Worm (Caenorhabditis elegans) whole organism, L1 larva: ENCODE results near the gene kin-2.
A peak's percentile ranks its signal among the peaks of the same experiment; 100 is the strongest.

Experiments used
- aly-2 ChIP-seq: fragments of 150-350 bp; optimal IDR thresholded peaks from 2 replicates; lab custom pipeline; 2014; ENCODE audit warnings: missing biosample characterization, missing genetic modification characterization
- ceh-82 ChIP-seq, 3 experiments: fragments of 150-350 bp in 1 of 3; sonication (generic microtip) in 2 of 3; optimal IDR thresholded peaks; 2 replicates each; lab custom pipeline; 2014 to 2017; ENCODE audit warnings: missing biosample characterization in 3 of 3, missing genetic modification characterization in 3 of 3
- grh-1 ChIP-seq: fragments of 200-800 bp; sonication (Bioruptor generic); IDR thresholded peaks from 2 replicates; pipeline ENCODE4 v1.3.6; 2022; ENCODE audit warnings: missing genetic modification reagents, missing genetic modification characterization, missing compliant biosample characterization
- mdl-1 ChIP-seq, 2 experiments: fragments of 150-350 bp; optimal IDR thresholded peaks; 2 replicates each; lab custom pipeline; 2014 to 2017; ENCODE audit warnings: missing biosample characterization in 2 of 2, missing genetic modification characterization in 2 of 2, inconsistent platforms in 1 of 2
- nhr-11 ChIP-seq: fragments of 150-350 bp; optimal IDR thresholded peaks from 2 replicates; lab custom pipeline; 2014; ENCODE audit warnings: missing biosample characterization, missing genetic modification characterization
- nhr-71 ChIP-seq: sonication (generic microtip); optimal IDR thresholded peaks from 2 replicates; lab custom pipeline; 2016; ENCODE audit warnings: mild to moderate bottlenecking, missing genetic modification characterization, moderate library complexity, missing compliant biosample characterization
- nhr-76 ChIP-seq: sonication (generic microtip); optimal IDR thresholded peaks from 2 replicates; lab custom pipeline; 2017; ENCODE audit warnings: missing biosample characterization, missing genetic modification characterization
- pag-3 ChIP-seq: sonication (generic microtip); optimal IDR thresholded peaks from 2 replicates; lab custom pipeline; 2017; ENCODE audit warnings: missing genetic modification characterization, mild to moderate bottlenecking, missing compliant biosample characterization, antibody characterized with exemption, borderline replicate concordance; ENCODE audit not compliant: insufficient read depth
- rnt-1 ChIP-seq: sonication (generic microtip); optimal IDR thresholded peaks from 2 replicates; lab custom pipeline; 2016; ENCODE audit warnings: mild to moderate bottlenecking, missing genetic modification characterization, moderate library complexity, missing compliant biosample characterization
- snpc-4 ChIP-seq: fragments of 150-350 bp; optimal IDR thresholded peaks from 2 replicates; lab custom pipeline; 2014; ENCODE audit warnings: missing biosample characterization, missing genetic modification characterization
- swsn-7 ChIP-seq: sonication (generic microtip); optimal IDR thresholded peaks from 2 replicates; lab custom pipeline; 2016; ENCODE audit warnings: missing genetic modification characterization, missing compliant biosample characterization
- tbx-2 ChIP-seq: sonication (generic microtip); optimal IDR thresholded peaks from 2 replicates; lab custom pipeline; 2016; ENCODE audit warnings: missing genetic modification characterization, missing compliant biosample characterization
- unc-62 ChIP-seq: fragments of 150-350 bp; optimal IDR thresholded peaks from 2 replicates; lab custom pipeline; 2014; ENCODE audit warnings: missing biosample characterization, missing genetic modification reagents, missing genetic modification characterization
- xbp-1 ChIP-seq: sonication (generic microtip); optimal IDR thresholded peaks from 2 replicates; lab custom pipeline; 2016; ENCODE audit warnings: missing genetic modification characterization, missing compliant biosample characterization

DNA sequence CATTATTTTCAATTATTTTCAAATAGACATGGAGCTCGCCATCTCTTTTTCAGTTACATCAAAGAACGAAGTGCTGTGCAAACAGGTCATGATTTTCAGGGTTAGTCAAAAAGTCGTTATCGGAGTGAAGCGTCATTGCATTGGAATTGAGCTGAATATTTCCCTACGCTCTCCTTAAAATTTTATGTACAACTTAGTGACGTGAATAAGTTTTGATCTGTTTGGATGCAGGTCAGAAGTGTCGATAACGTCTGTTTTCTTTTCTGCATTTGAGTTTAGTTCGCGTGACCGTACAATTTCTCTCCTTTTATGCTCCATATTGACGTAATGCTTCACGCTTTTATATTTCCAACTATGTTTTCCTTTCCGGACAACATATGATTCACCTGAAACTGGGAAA lies 47.3 kb upstream of the kin-2 start:
- TF ChIP-seq mdl-1 (tag; optimal IDR thresholded peaks at IDR 0.05; lab: Kevin White, UChicago) (no peak), grh-1 (GFP tag; lab: Robert Waterston, UW) (no peak), xbp-1 (tag; lab: Kevin White, UChicago) (no peak), rnt-1 (tag; lab: Kevin White, UChicago) (no peak), pag-3 (tag; lab: Kevin White, UChicago) (no peak), swsn-7 (no peak), nhr-76 (tag; lab: Kevin White, UChicago) (no peak), nhr-11 (tag; lab: Kevin White, UChicago) (no peak), snpc-4 (no peak), nhr-71 (peak; percentile 34), aly-2 (tag; lab: Kevin White, UChicago) (no peak), unc-62 (no peak), ceh-82 (tag; optimal IDR thresholded peaks at IDR 0.05; lab: Kevin White, UChicago) (no peak), tbx-2 (tag; lab: Kevin White, UChicago) (no peak)
